Fruit fly (Drosophila melanogaster) whole organism, prepupa: Measurements from ENCODE around the gene flfl.
A peak's percentile ranks its signal among the peaks of the same experiment; 100 is the strongest.

Source experiments
- CG10631 ChIP-seq: fragments of 200-800 bp; sonication (Bioruptor generic); optimal IDR thresholded peaks from 2 replicates; lab custom pipeline; 2016; ENCODE audit warnings: missing biosample characterization, missing genetic modification characterization
- CG11762 ChIP-seq: fragments of 200-800 bp; sonication (Bioruptor generic); optimal IDR thresholded peaks from 3 replicates; lab custom pipeline; 2016; ENCODE audit warnings: missing biosample characterization, missing genetic modification characterization; ENCODE audit not compliant: insufficient read depth
- CG1621 ChIP-seq: fragments of 200-800 bp; sonication (Bioruptor generic); optimal IDR thresholded peaks from 3 replicates; lab custom pipeline; 2018; ENCODE audit warnings: missing biosample characterization, mild to moderate bottlenecking, missing genetic modification characterization
- CG3032 ChIP-seq: fragments of 200-800 bp; optimal IDR thresholded peaks from 2 replicates; lab custom pipeline; 2019; ENCODE audit warnings: missing biosample characterization, mild to moderate bottlenecking, missing genetic modification characterization, moderate library complexity
- CG31627 ChIP-seq: fragments of 200-800 bp; sonication (Bioruptor generic); optimal IDR thresholded peaks from 3 replicates; lab custom pipeline; 2016; ENCODE audit warnings: missing biosample characterization, missing genetic modification characterization
- CG32006 ChIP-seq: fragments of 200-800 bp; sonication (Bioruptor generic); optimal IDR thresholded peaks from 3 replicates; lab custom pipeline; 2017; ENCODE audit warnings: missing biosample characterization, mild to moderate bottlenecking, missing genetic modification characterization
- CG34406 ChIP-seq: fragments of 200-800 bp; sonication (Bioruptor generic); optimal IDR thresholded peaks from 3 replicates; lab custom pipeline; 2016; ENCODE audit warnings: missing biosample characterization, missing genetic modification characterization
- CG3919 ChIP-seq: fragments of 200-800 bp; sonication (Bioruptor generic); optimal IDR thresholded peaks from 3 replicates; lab custom pipeline; 2016; ENCODE audit warnings: missing biosample characterization, missing genetic modification characterization
- CG6163 ChIP-seq: fragments of 200-800 bp; sonication (Bioruptor generic); IDR thresholded peaks from 3 replicates; pipeline ENCODE4 v1.3.6; 2022; ENCODE audit warnings: missing biosample characterization, missing genetic modification characterization
- CG6808 ChIP-seq: fragments of 200-800 bp; sonication (Bioruptor generic); optimal IDR thresholded peaks from 3 replicates; lab custom pipeline; 2017; ENCODE audit warnings: missing biosample characterization, missing genetic modification characterization, mild to moderate bottlenecking, moderate library complexity, missing genetic modification reagents
- CG8632 ChIP-seq: fragments of 200-800 bp; sonication (Bioruptor generic); optimal IDR thresholded peaks from 3 replicates; lab custom pipeline; 2016; ENCODE audit warnings: missing biosample characterization, missing genetic modification characterization
- Ets21C ChIP-seq: fragments of 200-800 bp; sonication (Bioruptor generic); optimal IDR thresholded peaks from 3 replicates; lab custom pipeline; 2016; ENCODE audit warnings: missing biosample characterization, missing genetic modification characterization
- Hr38 ChIP-seq: sonication (Bioruptor generic); optimal IDR thresholded peaks from 2 replicates; lab custom pipeline; 2016; ENCODE audit warnings: missing biosample characterization, missing genetic modification characterization
- Hr39 ChIP-seq: fragments of 200-800 bp; sonication (Bioruptor generic); optimal IDR thresholded peaks from 2 replicates; lab custom pipeline; 2016; ENCODE audit warnings: missing biosample characterization, missing genetic modification characterization
- Lpt ChIP-seq: fragments of 200-800 bp; sonication (Bioruptor generic); optimal IDR thresholded peaks from 3 replicates; lab custom pipeline; 2016; ENCODE audit warnings: missing biosample characterization, missing genetic modification characterization
- Met ChIP-seq: fragments of 200-800 bp; sonication (Bioruptor generic); optimal IDR thresholded peaks from 3 replicates; lab custom pipeline; 2016; ENCODE audit warnings: missing biosample characterization, missing genetic modification characterization
- OdsH ChIP-seq: fragments of 200-800 bp; sonication (Bioruptor generic); optimal IDR thresholded peaks from 3 replicates; lab custom pipeline; 2016; ENCODE audit warnings: missing biosample characterization, missing genetic modification characterization
- achi ChIP-seq: fragments of 200-800 bp; sonication (Bioruptor generic); optimal IDR thresholded peaks from 3 replicates; lab custom pipeline; 2016; ENCODE audit warnings: missing biosample characterization, missing genetic modification characterization
- cyc ChIP-seq: fragments of 200-800 bp; sonication (Bioruptor generic); optimal IDR thresholded peaks from 3 replicates; lab custom pipeline; 2016; ENCODE audit warnings: missing biosample characterization, missing genetic modification characterization
- eg ChIP-seq: fragments of 200-800 bp; sonication (Bioruptor generic); IDR thresholded peaks from 3 replicates; pipeline ENCODE4 v1.3.6; 2022; ENCODE audit warnings: missing biosample characterization, missing genetic modification characterization
- fd85E ChIP-seq: fragments of 200-800 bp; sonication (Bioruptor generic); optimal IDR thresholded peaks from 3 replicates; lab custom pipeline; 2016; ENCODE audit warnings: missing biosample characterization, missing genetic modification characterization
- fkh ChIP-seq: fragments of 200-800 bp; sonication (Bioruptor generic); optimal IDR thresholded peaks from 3 replicates; lab custom pipeline; 2017; ENCODE audit warnings: missing biosample characterization, mild to moderate bottlenecking, missing genetic modification characterization, moderate library complexity
- salr ChIP-seq, 2 experiments: fragments of 200-800 bp; sonication (Bioruptor generic); optimal IDR thresholded peaks; 3 replicates each; lab custom pipeline; 2016 to 2018; ENCODE audit warnings: missing biosample characterization in 2 of 2, missing genetic modification characterization in 2 of 2, mild to moderate bottlenecking in 1 of 2
- spab ChIP-seq: fragments of 200-800 bp; sonication (Bioruptor generic); optimal IDR thresholded peaks from 2 replicates; lab custom pipeline; 2017; ENCODE audit warnings: missing biosample characterization, mild to moderate bottlenecking, missing genetic modification characterization, missing genetic modification reagents
- ss ChIP-seq, 2 experiments: fragments of 200-800 bp; sonication (Bioruptor generic); optimal IDR thresholded peaks; 2 replicates in 1 of 2; 3 replicates in 1 of 2; lab custom pipeline; 2017 to 2018; ENCODE audit warnings: mild to moderate bottlenecking in 2 of 2, missing biosample characterization in 2 of 2, missing genetic modification characterization in 2 of 2, moderate library complexity in 1 of 2
- svp ChIP-seq: fragments of 200-800 bp; sonication (Bioruptor generic); peaks from one replicate; lab custom pipeline; 2016; ENCODE audit warnings: missing biosample characterization, missing genetic modification characterization
- topi ChIP-seq: fragments of 200-800 bp; sonication (Bioruptor generic); optimal IDR thresholded peaks from 3 replicates; lab custom pipeline; 2016; ENCODE audit warnings: missing biosample characterization, missing genetic modification characterization

flfl gene

dm6 chr3R:13726795-13727194 lies 43.1 kb downstream of the flfl start (continued):
- TF ChIP-seq achi (GFP tag; lab: Kevin White, UChicago) (no peak), CG1621 (tag; lab: Kevin White, UChicago) (no peak), CG6808 (GFP tag; lab: Kevin White, UChicago) (no peak), CG11762 (GFP tag; lab: Kevin White, UChicago) (no peak), CG8632 (GFP tag; lab: Kevin White, UChicago) (no peak), spab (GFP tag; lab: Kevin White, UChicago) (no peak), OdsH (GFP tag; lab: Kevin White, UChicago) (peak; percentile 26), salr (GFP tag; optimal IDR thresholded peaks at IDR 0.05; lab: Kevin White, UChicago) (no peak), Met (no peak), CG3919 (no peak), Lpt (GFP tag; lab: Kevin White, UChicago) (no peak), fkh (GFP tag; lab: Kevin White, UChicago) (no peak), CG3032 (tag; lab: Kevin White, UChicago) (no peak)

DNA sequence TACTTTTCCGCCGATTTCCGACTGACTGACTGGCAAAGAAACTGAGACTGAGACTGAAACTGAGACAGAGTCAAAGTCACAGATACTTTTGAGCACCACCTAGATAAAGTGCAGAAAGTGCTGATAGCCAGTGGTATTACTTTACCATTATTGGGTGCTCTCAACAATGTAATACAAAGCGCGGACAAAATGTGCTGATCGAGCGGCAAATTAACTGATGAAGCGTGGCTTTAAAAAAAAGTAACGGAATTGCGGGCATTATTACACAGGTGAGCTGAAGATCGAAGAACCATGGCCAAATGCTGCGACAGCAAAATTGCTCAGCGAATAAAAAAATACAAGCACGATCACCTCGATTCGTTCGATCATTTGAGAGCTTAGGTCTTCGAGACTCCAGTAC lies 45.2 kb downstream of the flfl start:
- TF ChIP-seq CG31627, result no peak
- TF ChIP-seq CG32006 (GFP tag; lab: Kevin White, UChicago), result no peak
- TF ChIP-seq fd85E (GFP tag; lab: Kevin White, UChicago), result no peak
- no peak for TF ChIP-seq CG6163 (GFP tag; lab: Robert Waterston, UW)
- TF ChIP-seq Hr39 (GFP tag; lab: Kevin White, UChicago), result no peak
- TF ChIP-seq CG34406, result no peak
- TF ChIP-seq Met, result no peak

- TF ChIP-seq CG1621 (tag; lab: Kevin White, UChicago) (no peak), svp (GFP tag; lab: Kevin White, UChicago) (no peak), CG8632 (GFP tag; lab: Kevin White, UChicago) (no peak), CG3032 (tag; lab: Kevin White, UChicago) (no peak), cyc (GFP tag; lab: Kevin White, UChicago) (no peak), eg (GFP tag; lab: Robert Waterston, UW) (peak; percentile 29; the same call in 1 of the 3 replicates), CG6163 (GFP tag; lab: Robert Waterston, UW) (0 out of 3 replicates have a peak, but pooled peaks have one; percentile 22), ss (GFP tag; optimal IDR thresholded peaks at IDR 0.05; lab: Kevin White, UChicago) (peak in 1 of 2 experiments; percentile 3), CG10631 (GFP tag; lab: Kevin White, UChicago) (no peak), topi (no peak), Hr38 (GFP tag; lab: Kevin White, UChicago) (no peak)
Observed at dm6 chr3R:13730005-13730404, 46.3 kb downstream of the flfl start.

dm6 chr3R:13735304-13735898 lies 51.7 kb downstream of the flfl start:
- TF ChIP-seq svp (GFP tag; lab: Kevin White, UChicago), result peak; percentile 35
- no peak for TF ChIP-seq CG6808 (GFP tag; lab: Kevin White, UChicago)
- no peak for TF ChIP-seq CG6163 (GFP tag; lab: Robert Waterston, UW)
- TF ChIP-seq Ets21C (GFP tag; lab: Kevin White, UChicago), result no peak
- TF ChIP-seq, all 60 proteins: peak for 1
